Fruit fly (Drosophila melanogaster) whole organism, wandering third instar larva: ENCODE measurements around the gene CG9628.

Experiments
- Abd-B ChIP-seq: fragments of >200 bp; optimal IDR thresholded peaks from 2 replicates; lab custom pipeline; 2017; ENCODE audit warnings: missing biosample characterization, missing genetic modification characterization
- CG32264 ChIP-seq: fragments of 200-800 bp; sonication (Bioruptor generic); optimal IDR thresholded peaks from 2 replicates; lab custom pipeline; 2016; ENCODE audit warnings: missing biosample characterization, missing genetic modification characterization
- CrebA ChIP-seq: fragments of 200-800 bp; sonication (Bioruptor generic); optimal IDR thresholded peaks from 2 replicates; lab custom pipeline; 2016; ENCODE audit warnings: missing biosample characterization, mild to moderate bottlenecking, missing genetic modification characterization, borderline replicate concordance
- Dfd ChIP-seq: fragments of >200 bp; optimal IDR thresholded peaks from 2 replicates; lab custom pipeline; 2017; ENCODE audit warnings: missing biosample characterization, missing genetic modification characterization
- Dif ChIP-seq: fragments of 200-275, 200-300 bp; sonication (Bioruptor generic); optimal IDR thresholded peaks from 2 replicates; lab custom pipeline; 2018; ENCODE audit warnings: missing biosample characterization, missing genetic modification characterization; ENCODE audit not compliant: partially characterized antibody
- GATAd ChIP-seq: sonication (Bioruptor generic); optimal IDR thresholded peaks from 2 replicates; lab custom pipeline; 2016; ENCODE audit warnings: missing biosample characterization, missing genetic modification characterization
- HLH106 ChIP-seq: fragments of 200-800 bp; optimal IDR thresholded peaks from 3 replicates; lab custom pipeline; 2019; ENCODE audit warnings: missing biosample characterization, mild to moderate bottlenecking, missing genetic modification characterization, moderate library complexity
- Hnf4 ChIP-seq: fragments of 200-800 bp; sonication (Bioruptor generic); optimal IDR thresholded peaks from 2 replicates; lab custom pipeline; 2016; ENCODE audit warnings: missing biosample characterization, mild to moderate bottlenecking, missing genetic modification characterization
- Hr78 ChIP-seq: fragments of >200 bp; optimal IDR thresholded peaks from 2 replicates; lab custom pipeline; 2017; ENCODE audit warnings: missing biosample characterization, missing genetic modification characterization
- Hr83 ChIP-seq: fragments of 200-300 bp; sonication (Bioruptor generic); optimal IDR thresholded peaks from 2 replicates; lab custom pipeline; 2016; ENCODE audit warnings: missing biosample characterization, mild to moderate bottlenecking, missing genetic modification characterization, moderate library complexity; ENCODE audit not compliant: poor library complexity, severe bottlenecking
- Jra ChIP-seq: sonication (Bioruptor generic); optimal IDR thresholded peaks from 2 replicates; lab custom pipeline; 2016; ENCODE audit warnings: missing biosample characterization, missing genetic modification characterization
- Mio ChIP-seq: sonication (Bioruptor generic); optimal IDR thresholded peaks from 2 replicates; lab custom pipeline; 2016; ENCODE audit warnings: missing biosample characterization, missing genetic modification characterization
- Myc ChIP-seq: fragments of >200 bp; optimal IDR thresholded peaks from 2 replicates; lab custom pipeline; 2017
- N ChIP-seq: fragments of >200 bp; optimal IDR thresholded peaks from 2 replicates; lab custom pipeline; 2018; ENCODE audit warnings: missing biosample characterization, missing external identifiers, missing genetic modification characterization
- OdsH ChIP-seq: fragments of 200-800 bp; sonication (Bioruptor generic); optimal IDR thresholded peaks from 2 replicates; lab custom pipeline; 2016; ENCODE audit warnings: missing biosample characterization, mild to moderate bottlenecking, missing genetic modification characterization
- Rel ChIP-seq, 2 experiments: fragments of 200-800 bp; sonication (Bioruptor generic) in 1 of 2; optimal IDR thresholded peaks; 2 replicates in 1 of 2; 3 replicates in 1 of 2; lab custom pipeline; 2016 to 2019; ENCODE audit warnings: mild to moderate bottlenecking in 2 of 2, missing biosample characterization in 2 of 2, missing genetic modification characterization in 2 of 2, moderate library complexity in 1 of 2
- Sp1 ChIP-seq: fragments of 200-800 bp; sonication (Bioruptor generic); optimal IDR thresholded peaks from 3 replicates; lab custom pipeline; 2019; ENCODE audit warnings: missing biosample characterization, mild to moderate bottlenecking, missing genetic modification characterization, moderate library complexity
- Vsx2 ChIP-seq: fragments of 200-300, 225-300 bp; sonication (Bioruptor generic); optimal IDR thresholded peaks from 2 replicates; lab custom pipeline; 2018; ENCODE audit warnings: missing biosample characterization, missing genetic modification characterization; ENCODE audit not compliant: partially characterized antibody
- br ChIP-seq: fragments of 200-800 bp; sonication (Bioruptor generic); optimal IDR thresholded peaks from 2 replicates; lab custom pipeline; 2016; ENCODE audit warnings: missing biosample characterization, missing genetic modification characterization
- brk ChIP-seq: fragments of 200-800 bp; sonication (Bioruptor generic); optimal IDR thresholded peaks from 2 replicates; lab custom pipeline; 2016; ENCODE audit warnings: missing biosample characterization, mild to moderate bottlenecking, missing genetic modification characterization
- dl ChIP-seq, 2 experiments: fragments of 175-275, 200-275 bp in 1 of 2; fragments of 200-275 bp in 1 of 2; sonication (Bioruptor generic); optimal IDR thresholded peaks; lab custom pipeline; 2018; ENCODE audit warnings: mild to moderate bottlenecking in 2 of 2, missing biosample characterization in 2 of 2, missing genetic modification characterization in 2 of 2, moderate library complexity in 2 of 2; ENCODE audit not compliant: partially characterized antibody in 2 of 2, insufficient read depth in 1 of 2
- dmrt93B ChIP-seq: fragments of 200-800 bp; sonication (Bioruptor generic); optimal IDR thresholded peaks from 2 replicates; lab custom pipeline; 2018; ENCODE audit warnings: missing biosample characterization, mild to moderate bottlenecking, missing genetic modification characterization
- ey ChIP-seq: fragments of 200-800 bp; sonication (Bioruptor generic); optimal IDR thresholded peaks from 2 replicates; lab custom pipeline; 2016; ENCODE audit warnings: missing biosample characterization, missing genetic modification characterization
- foxo ChIP-seq, 2 experiments: fragments of 200-800 bp; sonication (Bioruptor generic); optimal IDR thresholded peaks; 2 replicates in 1 of 2; 3 replicates in 1 of 2; lab custom pipeline; 2016 to 2017; ENCODE audit warnings: missing biosample characterization in 2 of 2, missing genetic modification characterization in 2 of 2
- fru ChIP-seq: fragments of 200-800 bp; sonication (Bioruptor generic); optimal IDR thresholded peaks from 3 replicates; lab custom pipeline; 2016; ENCODE audit warnings: missing biosample characterization, mild to moderate bottlenecking, missing genetic modification characterization
- h ChIP-seq: fragments of 200-800 bp; sonication (Bioruptor generic); optimal IDR thresholded peaks from 3 replicates; lab custom pipeline; 2016; ENCODE audit warnings: missing biosample characterization, mild to moderate bottlenecking, missing genetic modification characterization
- jim ChIP-seq: fragments of 175-275, 200-325 bp; sonication (Bioruptor generic); optimal IDR thresholded peaks from 2 replicates; lab custom pipeline; 2016; ENCODE audit warnings: missing biosample characterization, mild to moderate bottlenecking, missing genetic modification characterization
- lola ChIP-seq: fragments of >200 bp; optimal IDR thresholded peaks from 2 replicates; lab custom pipeline; 2017; ENCODE audit warnings: missing biosample characterization, missing genetic modification characterization
- pan ChIP-seq: fragments of >200 bp; optimal IDR thresholded peaks from 2 replicates; lab custom pipeline; 2017
- psq ChIP-seq: fragments of 200-800 bp; sonication (Bioruptor generic); optimal IDR thresholded peaks from 3 replicates; lab custom pipeline; 2017; ENCODE audit warnings: missing biosample characterization, mild to moderate bottlenecking, missing genetic modification characterization, moderate library complexity
- sage ChIP-seq: fragments of 200-800 bp; sonication (Bioruptor generic); optimal IDR thresholded peaks from 2 replicates; lab custom pipeline; 2016; ENCODE audit warnings: missing biosample characterization, mild to moderate bottlenecking, missing genetic modification characterization
- sv ChIP-seq: fragments of 200-800 bp; sonication (Bioruptor generic); optimal IDR thresholded peaks from 3 replicates; lab custom pipeline; 2016; ENCODE audit warnings: missing biosample characterization, missing genetic modification characterization
- tai ChIP-seq: sonication (Bioruptor generic); optimal IDR thresholded peaks from 2 replicates; lab custom pipeline; 2016; ENCODE audit warnings: missing biosample characterization, missing genetic modification characterization
- usp ChIP-seq: fragments of >200 bp; optimal IDR thresholded peaks from 2 replicates; lab custom pipeline; 2017; ENCODE audit warnings: missing biosample characterization, missing genetic modification characterization

CG9628 gene

DNA sequence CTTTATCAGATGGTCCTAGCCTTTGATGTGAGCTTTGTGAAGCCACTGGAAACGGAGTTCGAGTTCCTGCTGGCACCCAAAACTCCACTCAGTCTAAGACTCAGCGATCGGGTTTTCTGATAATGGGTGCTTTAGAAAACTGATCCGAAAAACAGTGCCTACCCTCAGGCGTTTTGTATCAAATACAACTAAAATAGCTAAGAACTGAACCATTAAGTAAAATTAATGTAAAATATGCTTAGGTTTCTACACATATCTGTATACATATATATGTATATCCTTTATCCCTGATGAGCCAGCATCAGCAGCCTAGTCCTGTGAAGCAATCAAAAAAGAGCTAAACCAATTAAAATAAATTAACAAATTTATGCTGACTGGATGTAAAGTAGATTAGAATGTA is 1.1 kb upstream of the CG9628 start:
- TF ChIP-seq Myc (peak; percentile 49), HLH106 (tag; lab: Kevin White, UChicago) (no peak)
- TF ChIP-seq, all 38 proteins: peak for 1

DNA sequence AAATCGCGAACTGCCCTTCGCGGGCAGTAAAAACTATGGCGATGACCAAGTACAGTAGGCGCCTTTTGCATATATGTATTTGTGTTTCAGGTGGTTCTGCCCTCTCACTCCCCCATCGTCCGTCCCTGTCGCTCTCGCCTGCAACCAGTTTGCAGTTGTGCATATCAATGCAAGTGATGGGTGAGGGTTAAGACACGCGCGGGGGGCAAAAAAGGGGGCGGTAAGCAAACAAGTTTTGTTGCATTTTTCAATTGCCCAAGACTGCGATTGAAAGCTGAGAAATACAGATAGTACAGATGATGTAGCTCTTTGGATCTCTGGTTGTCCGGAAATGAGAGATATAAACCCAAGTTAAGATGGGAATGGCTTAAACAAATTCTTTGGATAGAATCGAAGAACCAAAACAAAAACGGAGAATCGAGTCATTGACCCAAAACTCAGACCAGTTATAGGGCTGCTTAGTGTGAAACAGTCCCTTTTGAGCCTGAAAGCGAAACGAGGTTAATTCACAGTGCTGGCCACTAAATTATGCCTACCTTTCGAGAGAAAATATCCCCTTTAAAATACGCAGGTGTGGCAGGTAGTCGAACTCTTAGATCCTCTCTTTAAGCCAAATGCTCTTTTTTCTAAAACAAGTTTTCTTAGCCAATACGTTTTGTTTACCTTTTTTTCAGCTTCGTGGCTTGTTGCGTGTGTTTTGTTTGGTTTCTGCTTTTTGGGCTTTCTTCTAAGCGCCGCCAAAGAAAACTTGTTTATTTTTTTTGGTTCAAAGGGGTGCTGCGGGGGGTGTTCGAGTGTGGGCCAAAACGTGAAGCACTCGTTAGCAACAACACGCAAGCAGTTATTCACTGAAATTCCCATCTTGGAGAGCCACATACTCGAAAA is 2.1 kb downstream of the CG9628 start:
- TF ChIP-seq dl (GFP tag; optimal IDR thresholded peaks at IDR 0.05; lab: Kevin White, UChicago; ENCODE audit: insufficient read depth in 1 of 2, partially characterized antibody in 2 of 2) (peak in 1 of 2 experiments; percentile 38), Rel (GFP tag; optimal IDR thresholded peaks at IDR 0.05; lab: Kevin White, UChicago) (peak; percentile 54), Rel (tag; optimal IDR thresholded peaks at IDR 0.05; lab: Kevin White, UChicago) (peak; percentile 3), fru (GFP tag; lab: Kevin White, UChicago) (peak; percentile 9), sage (GFP tag; lab: Kevin White, UChicago) (no peak), Hr78 (GFP tag; lab: Kevin White, UChicago) (no peak), lola (GFP tag; lab: Kevin White, UChicago) (no peak), Dif (GFP tag; lab: Kevin White, UChicago) (peak; percentile 53), CrebA (GFP tag; lab: Kevin White, UChicago) (peak; percentile 88), brk (GFP tag; lab: Kevin White, UChicago) (peak; percentile 84), Hr83 (GFP tag; lab: Kevin White, UChicago) (no peak), Vsx2 (GFP tag; lab: Kevin White, UChicago) (peak; percentile 56), psq (GFP tag; lab: Kevin White, UChicago) (peak; percentile 90), tai (GFP tag; lab: Kevin White, UChicago) (no peak), foxo (GFP tag; optimal IDR thresholded peaks at IDR 0.05; lab: Kevin White, UChicago) (peak in 1 of 2 experiments; percentile 33), Sp1 (GFP tag; lab: Kevin White, UChicago) (peak; percentile 37), pan (lab: Kevin White, UChicago) (no peak), ey (GFP tag; lab: Kevin White, UChicago) (no peak), br (GFP tag; lab: Kevin White, UChicago) (no peak), Dfd (GFP tag; lab: Kevin White, UChicago) (no peak), jim (GFP tag; lab: Kevin White, UChicago) (peak; percentile 71), dmrt93B (no peak), N (no peak), Myc (no peak)

dm6 chr3L:14625568-14625996 is 3.0 kb downstream of the CG9628 start:
- TF ChIP-seq Rel (GFP tag; optimal IDR thresholded peaks at IDR 0.05; lab: Kevin White, UChicago) = no peak
- TF ChIP-seq Rel (tag; optimal IDR thresholded peaks at IDR 0.05; lab: Kevin White, UChicago) = no peak
- no peak for TF ChIP-seq Hr83 (GFP tag; lab: Kevin White, UChicago)
- no peak for TF ChIP-seq CrebA (GFP tag; lab: Kevin White, UChicago)
- no peak for TF ChIP-seq Sp1 (GFP tag; lab: Kevin White, UChicago)
- no peak for TF ChIP-seq Dfd (GFP tag; lab: Kevin White, UChicago)

dm6 chr3L:14631964-14632758 is 9.6 kb downstream of the CG9628 start, which contains the start of the genes RecQ5 and dlp:
RecQ5 (minus strand) TSS chr3L:14632077.
dlp (plus strand) TSS chr3L:14632601.
- TF ChIP-seq dl (GFP tag; optimal IDR thresholded peaks at IDR 0.05; lab: Kevin White, UChicago; ENCODE audit: insufficient read depth in 1 of 2, partially characterized antibody in 2 of 2) (peak in 1 of 2 experiments; percentile 8), Abd-B (no peak), Mio (GFP tag; lab: Kevin White, UChicago) (no peak), ey (GFP tag; lab: Kevin White, UChicago) (peak; percentile 59), CG32264 (GFP tag; lab: Kevin White, UChicago) (no peak), fru (GFP tag; lab: Kevin White, UChicago) (peak; percentile 67), dmrt93B (no peak), Rel (GFP tag; optimal IDR thresholded peaks at IDR 0.05; lab: Kevin White, UChicago) (peak; percentile 12), Rel (tag; optimal IDR thresholded peaks at IDR 0.05; lab: Kevin White, UChicago) (peak; percentile 27), Hr83 (GFP tag; lab: Kevin White, UChicago) (peak; percentile 95), Jra (peak; percentile 75), br (GFP tag; lab: Kevin White, UChicago) (peak; percentile 60), sage (GFP tag; lab: Kevin White, UChicago) (no peak), psq (GFP tag; lab: Kevin White, UChicago) (peak; percentile 76), Vsx2 (GFP tag; lab: Kevin White, UChicago) (no peak), sv (GFP tag; lab: Kevin White, UChicago) (peak; percentile 48), Hr78 (GFP tag; lab: Kevin White, UChicago) (no peak), OdsH (GFP tag; lab: Kevin White, UChicago) (peak; percentile 62), usp (GFP tag; lab: Kevin White, UChicago) (no peak), GATAd (GFP tag; lab: Kevin White, UChicago) (peak; percentile 61), HLH106 (tag; lab: Kevin White, UChicago) (peak; percentile 56), N (no peak), Dif (GFP tag; lab: Kevin White, UChicago) (peak; percentile 67), Hnf4 (GFP tag; lab: Kevin White, UChicago) (peak; percentile 80), Myc (no peak), brk (GFP tag; lab: Kevin White, UChicago) (peak; percentile 77), h (peak; percentile 61), Dfd (GFP tag; lab: Kevin White, UChicago) (no peak), pan (lab: Kevin White, UChicago) (no peak), CrebA (GFP tag; lab: Kevin White, UChicago) (no peak)
